Worm (Caenorhabditis elegans): ENCODE data around the gene gpd-4.

DNA sequence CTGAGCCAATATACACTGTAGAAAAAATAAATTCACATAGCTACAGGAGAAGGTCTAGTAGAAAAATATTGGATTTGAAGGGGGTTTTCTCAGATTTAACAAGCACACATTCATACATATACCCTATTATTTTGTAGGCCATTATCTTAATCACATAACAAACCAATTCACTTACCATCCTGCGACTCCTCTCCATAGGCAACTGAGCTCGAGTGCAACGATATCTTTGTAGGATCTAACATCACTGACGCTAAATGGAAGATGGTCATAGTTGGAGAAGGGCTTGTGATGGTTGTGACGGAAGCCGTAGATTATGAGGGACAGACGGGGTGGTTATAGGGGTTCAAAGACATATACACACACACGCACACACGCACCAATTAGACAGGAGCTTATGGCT is 6.9 kb upstream of the gpd-4 start:
- TF ChIP-seq flt-1 (GFP tag; IDR thresholded peaks at IDR 0.05) = no peak
- TF ChIP-seq ref-1 (GFP tag; conservative IDR thresholded peaks at IDR 0.05) = no peak
- TF ChIP-seq cog-1 (tag; optimal IDR thresholded peaks at IDR 0.05) = no peak
- TF ChIP-seq T22C8.4 (GFP tag; IDR thresholded peaks at IDR 0.05) = no peak
- no peak for TF ChIP-seq ztf-23 (GFP tag; IDR thresholded peaks at IDR 0.05)
- TF ChIP-seq ztf-29 (GFP tag; IDR thresholded peaks at IDR 0.05) = no peak
- TF ChIP-seq klf-2 (GFP tag; conservative IDR thresholded peaks at IDR 0.05) = no peak
- TF ChIP-seq tab-1 (GFP tag; IDR thresholded peaks at IDR 0.05) = no peak
- TF ChIP-seq med-1 (GFP tag; optimal IDR thresholded peaks at IDR 0.05; ENCODE audit: insufficient read depth) = no peak

Data from whole organism, midembryonic.